Fruit fly (Drosophila melanogaster) whole organism, embryonic: Measurements from ENCODE around the gene CG12589.

Source experiments
- Atf3 ChIP-seq: fragments of 200-800 bp; sonication (Bioruptor generic); optimal IDR thresholded peaks from 3 replicates; lab custom pipeline; 2016; ENCODE audit warnings: missing biosample characterization, missing genetic modification characterization
- C15 ChIP-seq: fragments of 200-800 bp; sonication (Bioruptor generic); IDR thresholded peaks from 3 replicates; pipeline ENCODE4 v1.3.6; 2022; ENCODE audit warnings: missing biosample characterization, missing genetic modification characterization
- CG10366 ChIP-seq: fragments of 200-800 bp; sonication (Bioruptor generic); IDR thresholded peaks from 2 replicates; pipeline ENCODE4 v1.3.6; 2022; ENCODE audit warnings: missing biosample characterization, missing genetic modification characterization
- CG11456 ChIP-seq: fragments of 200-800 bp; sonication (Bioruptor generic); IDR thresholded peaks from 3 replicates; pipeline ENCODE4 v1.3.6; 2022; ENCODE audit warnings: missing biosample characterization, missing genetic modification characterization
- CG12155 ChIP-seq: fragments of 200-800 bp; sonication (Bioruptor generic); optimal IDR thresholded peaks from 3 replicates; lab custom pipeline; 2016; ENCODE audit warnings: missing biosample characterization, missing genetic modification characterization
- CG1529 ChIP-seq: fragments of 200-800 bp; sonication (Bioruptor generic); optimal IDR thresholded peaks from 3 replicates; lab custom pipeline; 2018; ENCODE audit warnings: missing biosample characterization, missing genetic modification characterization
- CG15479 ChIP-seq: fragments of 200-800 bp; sonication (Bioruptor generic); optimal IDR thresholded peaks from 3 replicates; lab custom pipeline; 2019; ENCODE audit warnings: missing biosample characterization, mild to moderate bottlenecking, missing genetic modification characterization, moderate library complexity
- CG31365 ChIP-seq: fragments of 200-800 bp; sonication (Bioruptor generic); optimal IDR thresholded peaks from 2 replicates; lab custom pipeline; 2018; ENCODE audit warnings: missing biosample characterization, mild to moderate bottlenecking, missing genetic modification characterization
- CG42726 ChIP-seq: fragments of 200-800 bp; sonication (Bioruptor generic); IDR thresholded peaks from 2 replicates; pipeline ENCODE4 v1.3.6; 2022; ENCODE audit warnings: missing biosample characterization, missing genetic modification characterization; ENCODE audit not compliant: partially characterized antibody
- CG4820 ChIP-seq: fragments of 200-800 bp; sonication (Bioruptor generic); optimal IDR thresholded peaks from 3 replicates; lab custom pipeline; 2016; ENCODE audit warnings: missing biosample characterization, missing genetic modification characterization
- CG6175 ChIP-seq: fragments of 200-800 bp; sonication (Bioruptor generic); IDR thresholded peaks from 3 replicates; pipeline ENCODE4 v1.3.6; 2022; ENCODE audit warnings: missing biosample characterization, missing genetic modification characterization
- CG6791 ChIP-seq: fragments of 200-800 bp; sonication (Bioruptor generic); IDR thresholded peaks from 3 replicates; pipeline ENCODE4 v1.3.6; 2022; ENCODE audit warnings: missing biosample characterization, missing genetic modification characterization; ENCODE audit not compliant: partially characterized antibody
- CG7271 ChIP-seq: fragments of 200-800 bp; sonication (Bioruptor generic); optimal IDR thresholded peaks from 2 replicates; lab custom pipeline; 2018; ENCODE audit warnings: missing biosample characterization, mild to moderate bottlenecking, missing genetic modification characterization, moderate library complexity
- CG7745 ChIP-seq: fragments of 200-800 bp; sonication (Bioruptor generic); optimal IDR thresholded peaks from 2 replicates; lab custom pipeline; 2018; ENCODE audit warnings: missing biosample characterization, mild to moderate bottlenecking, missing genetic modification characterization, moderate library complexity
- CG8089 ChIP-seq: fragments of 200-800 bp; sonication (Bioruptor generic); optimal IDR thresholded peaks from 3 replicates; lab custom pipeline; 2016; ENCODE audit warnings: missing biosample characterization, missing genetic modification characterization
- CG8924 ChIP-seq: fragments of 200-800 bp; optimal IDR thresholded peaks from 3 replicates; lab custom pipeline; 2019; ENCODE audit warnings: missing biosample characterization, mild to moderate bottlenecking, missing genetic modification characterization, moderate library complexity
- CG9727 ChIP-seq: fragments of 200-800 bp; sonication (Bioruptor generic); optimal IDR thresholded peaks from 3 replicates; lab custom pipeline; 2017; ENCODE audit warnings: missing biosample characterization, mild to moderate bottlenecking, missing genetic modification characterization
- Dll ChIP-seq: fragments of 200-800 bp; sonication (Bioruptor generic); IDR thresholded peaks from 4 replicates; pipeline ENCODE4 v1.3.6; 2022; ENCODE audit warnings: missing biosample characterization, missing genetic modification characterization; ENCODE audit not compliant: partially characterized antibody
- Elba2 ChIP-seq: fragments of 200-800 bp; sonication (Bioruptor generic); optimal IDR thresholded peaks from 3 replicates; lab custom pipeline; 2016; ENCODE audit warnings: missing biosample characterization, missing genetic modification characterization
- Hr3 ChIP-seq: fragments of 200-800 bp; sonication (Bioruptor generic); optimal IDR thresholded peaks from 3 replicates; lab custom pipeline; 2016; ENCODE audit warnings: missing biosample characterization, missing genetic modification characterization
- MBD-R2 ChIP-seq: fragments of 200-800 bp; sonication (Bioruptor generic); IDR thresholded peaks from 2 replicates; pipeline ENCODE4 v1.3.6; 2022; ENCODE audit warnings: missing biosample characterization, missing genetic modification characterization
- Mrtf ChIP-seq: fragments of 200-800 bp; sonication (Bioruptor generic); IDR thresholded peaks from 3 replicates; pipeline ENCODE4 v1.3.6; 2022; ENCODE audit warnings: missing biosample characterization, missing genetic modification characterization
- Rfx ChIP-seq: fragments of 200-800 bp; sonication (Bioruptor generic); IDR thresholded peaks from 2 replicates; pipeline ENCODE4 v1.3.6; 2022; ENCODE audit warnings: missing biosample characterization, missing genetic modification characterization
- Scr ChIP-seq: fragments of 200-800 bp; sonication (Bioruptor generic); IDR thresholded peaks from 2 replicates; pipeline ENCODE4 v1.3.6; 2022; ENCODE audit warnings: missing biosample characterization, missing genetic modification characterization; ENCODE audit not compliant: partially characterized antibody
- Tbp ChIP-seq: fragments of >200 bp; optimal IDR thresholded peaks from 2 replicates; lab custom pipeline; 2018; ENCODE audit warnings: missing biosample characterization, missing genetic modification characterization
- Usf ChIP-seq: fragments of 200-800 bp; sonication (Bioruptor generic); optimal IDR thresholded peaks from 2 replicates; lab custom pipeline; 2017; ENCODE audit warnings: missing genotype, missing biosample characterization, missing genetic modification characterization
- aop ChIP-seq: fragments of 200-800 bp; sonication (Bioruptor generic); IDR thresholded peaks from 2 replicates; pipeline ENCODE4 v1.3.6; 2022; ENCODE audit warnings: missing biosample characterization, missing genetic modification characterization
- ap ChIP-seq: fragments of 200-800 bp; sonication (Bioruptor generic); IDR thresholded peaks from 2 replicates; pipeline ENCODE4 v1.3.6; 2022; ENCODE audit warnings: missing biosample characterization, missing genetic modification characterization
- ase ChIP-seq: fragments of 200-800 bp; sonication (Bioruptor generic); IDR thresholded peaks from 3 replicates; pipeline ENCODE4 v1.3.6; 2022; ENCODE audit warnings: missing biosample characterization, missing genetic modification characterization
- bab2 ChIP-seq: fragments of 200-800 bp; sonication (Bioruptor generic); optimal IDR thresholded peaks from 2 replicates; lab custom pipeline; 2016; ENCODE audit warnings: missing biosample characterization, missing genetic modification characterization
- bigmax ChIP-seq: fragments of 200-800 bp; sonication (Bioruptor generic); optimal IDR thresholded peaks from 2 replicates; lab custom pipeline; 2018; ENCODE audit warnings: missing biosample characterization, mild to moderate bottlenecking, missing genetic modification characterization
- corto ChIP-seq: fragments of 200-800 bp; sonication (Bioruptor generic); optimal IDR thresholded peaks from 2 replicates; lab custom pipeline; 2016; ENCODE audit warnings: missing biosample characterization, mild to moderate bottlenecking, missing genetic modification characterization, moderate library complexity
- dan ChIP-seq: fragments of 200-800 bp; sonication (Bioruptor generic); IDR thresholded peaks from 2 replicates; pipeline ENCODE4 v1.3.6; 2022; ENCODE audit warnings: missing biosample characterization, missing genetic modification characterization
- dimm ChIP-seq: fragments of 200-800 bp; sonication (Bioruptor generic); IDR thresholded peaks from 2 replicates; pipeline ENCODE4 v1.3.6; 2022; ENCODE audit warnings: missing biosample characterization, missing genetic modification characterization
- dm ChIP-seq: fragments of 200-800 bp; sonication (Bioruptor generic); optimal IDR thresholded peaks from 3 replicates; lab custom pipeline; 2016; ENCODE audit warnings: missing biosample characterization, missing genetic modification characterization
- dysf ChIP-seq: fragments of 200-800 bp; sonication (Bioruptor generic); IDR thresholded peaks from 3 replicates; pipeline ENCODE4 v1.3.6; 2022; ENCODE audit warnings: missing biosample characterization, missing genetic modification characterization
- gsb-n ChIP-seq: fragments of 200-800 bp; sonication (Bioruptor generic); optimal IDR thresholded peaks from 3 replicates; lab custom pipeline; 2018; ENCODE audit warnings: missing biosample characterization, mild to moderate bottlenecking, missing genetic modification characterization
- h ChIP-seq: fragments of >200 bp; optimal IDR thresholded peaks from 2 replicates; lab custom pipeline; 2017
- jing ChIP-seq: fragments of 200-800 bp; sonication (Bioruptor generic); optimal IDR thresholded peaks from 2 replicates; lab custom pipeline; 2018; ENCODE audit warnings: missing biosample characterization, mild to moderate bottlenecking, missing genetic modification characterization
- lov ChIP-seq, 2 experiments: fragments of 200-800 bp in 1 of 2; fragments of >200 bp in 1 of 2; sonication (Bioruptor generic) in 1 of 2; IDR thresholded peaks in 1 of 2; optimal IDR thresholded peaks in 1 of 2; 2 replicates in 1 of 2; 3 replicates in 1 of 2; pipeline versions ENCODE4 v1.3.6 to Lab custom; 2017 to 2022; ENCODE audit warnings: missing biosample characterization in 1 of 2, missing genetic modification characterization in 1 of 2
- luna ChIP-seq: fragments of 200-800 bp; sonication (Bioruptor generic); optimal IDR thresholded peaks from 2 replicates; lab custom pipeline; 2016; ENCODE audit warnings: missing biosample characterization, missing genetic modification characterization
- mirr ChIP-seq: fragments of 200-800 bp; sonication (Bioruptor generic); optimal IDR thresholded peaks from 3 replicates; lab custom pipeline; 2018; ENCODE audit warnings: missing biosample characterization, mild to moderate bottlenecking, missing genetic modification characterization
- nerfin-2 ChIP-seq: fragments of 200-800 bp; sonication (Bioruptor generic); IDR thresholded peaks from 2 replicates; pipeline ENCODE4 v1.3.6; 2022; ENCODE audit warnings: missing biosample characterization, missing genetic modification characterization; ENCODE audit not compliant: partially characterized antibody
- repo ChIP-seq: fragments of 200-800 bp; sonication (Bioruptor generic); optimal IDR thresholded peaks from 2 replicates; lab custom pipeline; 2016; ENCODE audit warnings: missing biosample characterization, missing genetic modification characterization
- ro ChIP-seq: fragments of 200-800 bp; sonication (Bioruptor generic); IDR thresholded peaks from 2 replicates; pipeline ENCODE4 v1.3.6; 2022; ENCODE audit warnings: missing biosample characterization, missing genetic modification characterization
- sc ChIP-seq, 3 experiments: fragments of >200 bp in 2 of 3; fragments of 200-800 bp in 1 of 3; sonication (Bioruptor generic) in 1 of 3; optimal IDR thresholded peaks; 2 replicates in 2 of 3; 3 replicates in 1 of 3; lab custom pipeline; 2017; ENCODE audit warnings: mild to moderate bottlenecking in 1 of 3, missing biosample characterization in 1 of 3, missing genetic modification characterization in 1 of 3, missing genetic modification reagents in 1 of 3
- sna ChIP-seq: fragments of 200-800 bp; sonication (Bioruptor generic); IDR thresholded peaks from 2 replicates; pipeline ENCODE4 v1.3.6; 2022; ENCODE audit warnings: missing biosample characterization, missing genetic modification characterization; ENCODE audit not compliant: partially characterized antibody
- sqz ChIP-seq: fragments of 200-800 bp; sonication (Bioruptor generic); optimal IDR thresholded peaks from 3 replicates; lab custom pipeline; 2018; ENCODE audit warnings: missing biosample characterization, mild to moderate bottlenecking, missing genetic modification characterization
- twi ChIP-seq: fragments of 200-800 bp; optimal IDR thresholded peaks from 2 replicates; lab custom pipeline; 2019; ENCODE audit warnings: missing biosample characterization, mild to moderate bottlenecking, missing genetic modification characterization, moderate library complexity
- vfl ChIP-seq: fragments of 200-800 bp; sonication (Bioruptor generic); optimal IDR thresholded peaks from 2 replicates; lab custom pipeline; 2016; ENCODE audit warnings: missing biosample characterization, missing genetic modification characterization
- yki ChIP-seq: fragments of >200 bp; optimal IDR thresholded peaks from 3 replicates; lab custom pipeline; 2018

The CG12589 gene

dm6 chr3R:5126884-5127283 is 11.9 kb downstream of the CG12589 start (continued):
- peak; percentile 28 for TF ChIP-seq mirr (GFP tag; lab: Kevin White, UChicago)
- no peak for TF ChIP-seq ro
- no peak for TF ChIP-seq dimm (GFP tag; lab: Robert Waterston, UW)
- peak; percentile 32 for TF ChIP-seq CG7271 (tag; lab: Kevin White, UChicago)
- TF ChIP-seq Hr3 (GFP tag; lab: Kevin White, UChicago) = peak; percentile 67
- peak; percentile 66 for TF ChIP-seq bab2 (GFP tag; lab: Kevin White, UChicago)
- TF ChIP-seq CG10366 (GFP tag; lab: Robert Waterston, UW) = peak; percentile 42
- TF ChIP-seq CG6791 (GFP tag; lab: Robert Waterston, UW) = peak; percentile 32; the same call in 1 of the 3 replicates
- peak; percentile 43 for TF ChIP-seq gsb-n (tag; lab: Kevin White, UChicago)
- peak; percentile 55 for TF ChIP-seq CG12155 (GFP tag; lab: Kevin White, UChicago)
- peak; percentile 83 for TF ChIP-seq CG42726 (GFP tag; lab: Robert Waterston, UW)
- no peak for TF ChIP-seq sna
- peak; percentile 89 for TF ChIP-seq CG11456 (GFP tag; lab: Robert Waterston, UW)
- TF ChIP-seq dysf = peak; percentile 52; the same call in 2 of the 3 replicates
- TF ChIP-seq yki (lab: Kevin White, UChicago) = peak; percentile 49
- no peak for TF ChIP-seq Tbp (GFP tag; lab: Kevin White, UChicago)
- no peak for TF ChIP-seq bigmax (GFP tag; lab: Kevin White, UChicago)
- no peak for TF ChIP-seq jing
- TF ChIP-seq twi (tag; lab: Kevin White, UChicago) = peak; percentile 52
- no peak for TF ChIP-seq sqz (GFP tag; lab: Kevin White, UChicago)
- TF ChIP-seq Rfx = peak; percentile 86
- no peak for TF ChIP-seq CG7745 (tag; lab: Kevin White, UChicago)
- TF ChIP-seq CG8089 (GFP tag; lab: Kevin White, UChicago) = peak; percentile 61
- TF ChIP-seq repo (GFP tag; lab: Kevin White, UChicago) = peak; percentile 43
- TF ChIP-seq CG1529 = no peak
- no peak for TF ChIP-seq aop (GFP tag; lab: Robert Waterston, UW)
- TF ChIP-seq dm (GFP tag; lab: Kevin White, UChicago) = peak; percentile 69
- 0 out of 2 replicates have a peak, but pooled peaks have one; percentile 11 for TF ChIP-seq Scr (GFP tag; lab: Robert Waterston, UW)
- TF ChIP-seq CG31365 (tag; lab: Kevin White, UChicago) = peak; percentile 49
- TF ChIP-seq nerfin-2 (GFP tag; lab: Robert Waterston, UW) = no peak
- no peak for TF ChIP-seq lov (optimal IDR thresholded peaks at IDR 0.05; lab: Kevin White, UChicago)
- TF ChIP-seq lov (GFP tag; IDR thresholded peaks at IDR 0.05; lab: Robert Waterston, UW) = no peak
- no peak for TF ChIP-seq Mrtf (GFP tag; lab: Robert Waterston, UW)
- TF ChIP-seq Usf (GFP tag; lab: Kevin White, UChicago) = no peak
- peak; percentile 67 for TF ChIP-seq CG8924 (tag; lab: Kevin White, UChicago)
- TF ChIP-seq dan (GFP tag; lab: Robert Waterston, UW) = no peak
- TF ChIP-seq ap (GFP tag; lab: Robert Waterston, UW) = no peak
- TF ChIP-seq luna (GFP tag; lab: Kevin White, UChicago) = peak; percentile 48
- TF ChIP-seq CG9727 (GFP tag; lab: Kevin White, UChicago) = peak; percentile 24
- TF ChIP-seq h (lab: Kevin White, UChicago) = no peak
- TF ChIP-seq Elba2 (GFP tag; lab: Kevin White, UChicago) = peak; percentile 40
- TF ChIP-seq vfl (GFP tag; lab: Kevin White, UChicago) = peak; percentile 14
- TF ChIP-seq Atf3 = peak; percentile 42
- TF ChIP-seq CG15479 (GFP tag; lab: Kevin White, UChicago) = no peak
- no peak for TF ChIP-seq corto (GFP tag; lab: Kevin White, UChicago)
- TF ChIP-seq CG4820 (GFP tag; lab: Kevin White, UChicago) = peak; percentile 53
- TF ChIP-seq C15 (GFP tag; lab: Robert Waterston, UW) = no peak
- 0 out of 3 replicates have a peak, but pooled peaks have one; percentile 38 for TF ChIP-seq CG6175
- no peak for TF ChIP-seq Dll
- TF ChIP-seq sc (optimal IDR thresholded peaks at IDR 0.05; lab: Kevin White, UChicago) = no peak
- peak; percentile 17 for TF ChIP-seq sc (GFP tag; optimal IDR thresholded peaks at IDR 0.05; lab: Kevin White, UChicago)
- TF ChIP-seq ase (GFP tag; lab: Robert Waterston, UW) = peak; percentile 39; the same call in 1 of the 3 replicates
- peak; percentile 42; the same call in 1 of the 2 replicates for TF ChIP-seq MBD-R2
